Fruit fly (Drosophila melanogaster) whole organism, embryonic: ENCODE measurements around the gene Shmt.

Experiments
- Aef1 ChIP-seq: fragments of 200-800 bp; sonication (Bioruptor generic); IDR thresholded peaks from 3 replicates; pipeline ENCODE4 v1.3.6; 2022; ENCODE audit warnings: missing biosample characterization, missing genetic modification characterization
- Atf-2 ChIP-seq: fragments of 200-800 bp; sonication (Bioruptor generic); optimal IDR thresholded peaks from 2 replicates; lab custom pipeline; 2016; ENCODE audit warnings: missing biosample characterization, missing genetic modification characterization
- CG11398 ChIP-seq: fragments of 200-800 bp; sonication (Bioruptor generic); optimal IDR thresholded peaks from 2 replicates; lab custom pipeline; 2016; ENCODE audit warnings: missing biosample characterization, missing genetic modification characterization
- CG15514 ChIP-seq: fragments of 200-800 bp; sonication (Bioruptor generic); optimal IDR thresholded peaks from 3 replicates; lab custom pipeline; 2017; ENCODE audit warnings: missing biosample characterization, missing genetic modification characterization, mild to moderate bottlenecking, moderate library complexity, missing genetic modification reagents
- CG1603 ChIP-seq: fragments of 200-800 bp; sonication (Bioruptor generic); optimal IDR thresholded peaks from 2 replicates; lab custom pipeline; 2019; ENCODE audit warnings: missing biosample characterization, mild to moderate bottlenecking, missing genetic modification characterization, moderate library complexity
- CG16815 ChIP-seq: fragments of 200-800 bp; sonication (Bioruptor generic); optimal IDR thresholded peaks from 3 replicates; lab custom pipeline; 2017; ENCODE audit warnings: missing biosample characterization, mild to moderate bottlenecking, missing genetic modification characterization
- CG17568 ChIP-seq: fragments of 200-800 bp; sonication (Bioruptor generic); optimal IDR thresholded peaks from 2 replicates; lab custom pipeline; 2018; ENCODE audit warnings: missing biosample characterization, mild to moderate bottlenecking, missing genetic modification characterization, moderate library complexity
- CG17802 ChIP-seq: fragments of 200-800 bp; sonication (Bioruptor generic); optimal IDR thresholded peaks from 2 replicates; lab custom pipeline; 2018; ENCODE audit warnings: missing biosample characterization, mild to moderate bottlenecking, missing genetic modification characterization, moderate library complexity
- CG1792 ChIP-seq: fragments of 200-800 bp; sonication (Bioruptor generic); optimal IDR thresholded peaks from 2 replicates; lab custom pipeline; 2016; ENCODE audit warnings: missing biosample characterization, missing genetic modification characterization
- CG1832 ChIP-seq: fragments of 200-800 bp; sonication (Bioruptor generic); optimal IDR thresholded peaks from 2 replicates; lab custom pipeline; 2017; ENCODE audit warnings: missing biosample characterization, mild to moderate bottlenecking, missing genetic modification characterization, inconsistent platforms
- CG30431 ChIP-seq: fragments of 200-800 bp; sonication (Bioruptor generic); optimal IDR thresholded peaks from 2 replicates; lab custom pipeline; 2017; ENCODE audit warnings: missing biosample characterization, missing genetic modification characterization
- CG31388 ChIP-seq: fragments of 200-800 bp; sonication (Bioruptor generic); optimal IDR thresholded peaks from 2 replicates; lab custom pipeline; 2016; ENCODE audit warnings: missing biosample characterization, missing genetic modification characterization
- CG32767 ChIP-seq: fragments of 200-800 bp; sonication (Bioruptor generic); IDR thresholded peaks from 2 replicates; pipeline ENCODE4 v1.3.6; 2022; ENCODE audit warnings: missing biosample characterization, missing genetic modification characterization
- CG5180 ChIP-seq: fragments of 200-800 bp; sonication (Bioruptor generic); optimal IDR thresholded peaks from 3 replicates; lab custom pipeline; 2017; ENCODE audit warnings: missing biosample characterization, missing genetic modification characterization, mild to moderate bottlenecking, moderate library complexity, missing genetic modification reagents
- CG6175 ChIP-seq: fragments of 200-800 bp; sonication (Bioruptor generic); IDR thresholded peaks from 3 replicates; pipeline ENCODE4 v1.3.6; 2022; ENCODE audit warnings: missing biosample characterization, missing genetic modification characterization
- CG6683 ChIP-seq: fragments of 200-800 bp; sonication (Bioruptor generic); optimal IDR thresholded peaks from 2 replicates; lab custom pipeline; 2017; ENCODE audit warnings: missing biosample characterization, mild to moderate bottlenecking, missing genetic modification characterization, missing genetic modification reagents
- CG7987 ChIP-seq: fragments of 200-800 bp; sonication (Bioruptor generic); optimal IDR thresholded peaks from 2 replicates; lab custom pipeline; 2018; ENCODE audit warnings: missing biosample characterization, mild to moderate bottlenecking, missing genetic modification characterization, moderate library complexity
- CG8290 ChIP-seq, 3 experiments: fragments of 200-800 bp; sonication (Bioruptor generic); optimal IDR thresholded peaks; 2 replicates each; lab custom pipeline; 2016 to 2019; ENCODE audit warnings: missing biosample characterization in 3 of 3, missing genetic modification characterization in 3 of 3, mild to moderate bottlenecking in 2 of 3, moderate library complexity in 1 of 3
- CG8388 ChIP-seq: fragments of 200-800 bp; sonication (Bioruptor generic); optimal IDR thresholded peaks from 2 replicates; lab custom pipeline; 2019; ENCODE audit warnings: missing biosample characterization, mild to moderate bottlenecking, missing genetic modification characterization, moderate library complexity
- CTCF ChIP-seq: fragments of 200-800 bp; sonication (Bioruptor generic); optimal IDR thresholded peaks from 2 replicates; lab custom pipeline; 2017; ENCODE audit warnings: missing biosample characterization, mild to moderate bottlenecking, missing genetic modification characterization, moderate library complexity
- Camta ChIP-seq: fragments of 200-800 bp; sonication (Bioruptor generic); optimal IDR thresholded peaks from 2 replicates; lab custom pipeline; 2016; ENCODE audit warnings: missing biosample characterization, missing genetic modification characterization
- Chrac-16 ChIP-seq: fragments of 200-800 bp; sonication (Bioruptor generic); optimal IDR thresholded peaks from 3 replicates; lab custom pipeline; 2016; ENCODE audit warnings: missing biosample characterization, missing genetic modification characterization
- CoRest ChIP-seq: fragments of 200-800 bp; sonication (Bioruptor generic); optimal IDR thresholded peaks from 3 replicates; lab custom pipeline; 2018; ENCODE audit warnings: missing biosample characterization, mild to moderate bottlenecking, missing genetic modification characterization, moderate library complexity
- Dip3 ChIP-seq: fragments of 200-800 bp; sonication (Bioruptor generic); optimal IDR thresholded peaks from 3 replicates; lab custom pipeline; 2016; ENCODE audit warnings: missing biosample characterization, missing genetic modification characterization
- Fer1 ChIP-seq: fragments of 200-800 bp; sonication (Bioruptor generic); optimal IDR thresholded peaks from 2 replicates; lab custom pipeline; 2017; ENCODE audit warnings: missing biosample characterization, mild to moderate bottlenecking, missing genetic modification characterization
- Kr ChIP-seq: fragments of 200-800 bp; sonication (Bioruptor generic); optimal IDR thresholded peaks from 2 replicates; lab custom pipeline; 2017; ENCODE audit warnings: missing biosample characterization, mild to moderate bottlenecking, missing genetic modification characterization
- Lpt ChIP-seq: fragments of >200 bp; optimal IDR thresholded peaks from 2 replicates; lab custom pipeline; 2018; ENCODE audit warnings: missing biosample characterization, missing genetic modification characterization
- Mrtf ChIP-seq: fragments of 200-800 bp; sonication (Bioruptor generic); IDR thresholded peaks from 3 replicates; pipeline ENCODE4 v1.3.6; 2022; ENCODE audit warnings: missing biosample characterization, missing genetic modification characterization
- NC2α ChIP-seq: fragments of 200-800 bp; sonication (Bioruptor generic); optimal IDR thresholded peaks from 2 replicates; lab custom pipeline; 2016; ENCODE audit warnings: missing biosample characterization, missing genetic modification characterization
- NK7.1 ChIP-seq: fragments of 200-800 bp; sonication (Bioruptor generic); optimal IDR thresholded peaks from 3 replicates; lab custom pipeline; 2016; ENCODE audit warnings: missing biosample characterization, missing genetic modification characterization
- Vsx1 ChIP-seq: fragments of 200-800 bp; sonication (Bioruptor generic); optimal IDR thresholded peaks from 2 replicates; lab custom pipeline; 2017; ENCODE audit warnings: missing biosample characterization, mild to moderate bottlenecking, missing genetic modification characterization, missing genetic modification reagents
- aop ChIP-seq: fragments of 200-800 bp; sonication (Bioruptor generic); IDR thresholded peaks from 2 replicates; pipeline ENCODE4 v1.3.6; 2022; ENCODE audit warnings: missing biosample characterization, missing genetic modification characterization
- ap ChIP-seq: fragments of 200-800 bp; sonication (Bioruptor generic); IDR thresholded peaks from 2 replicates; pipeline ENCODE4 v1.3.6; 2022; ENCODE audit warnings: missing biosample characterization, missing genetic modification characterization
- chinmo ChIP-seq: fragments of 200-800 bp; sonication (Bioruptor generic); IDR thresholded peaks from 4 replicates; pipeline ENCODE4 v1.3.6; 2022; ENCODE audit warnings: missing biosample characterization, missing genetic modification characterization; ENCODE audit not compliant: partially characterized antibody
- chn ChIP-seq: fragments of 200-800 bp; sonication (Bioruptor generic); optimal IDR thresholded peaks from 2 replicates; lab custom pipeline; 2016; ENCODE audit warnings: missing biosample characterization, missing genetic modification characterization
- corto ChIP-seq: fragments of 200-800 bp; sonication (Bioruptor generic); optimal IDR thresholded peaks from 2 replicates; lab custom pipeline; 2016; ENCODE audit warnings: missing biosample characterization, mild to moderate bottlenecking, missing genetic modification characterization, moderate library complexity
- fd96Cb ChIP-seq: fragments of 200-800 bp; sonication (Bioruptor generic); optimal IDR thresholded peaks from 2 replicates; lab custom pipeline; 2018; ENCODE audit warnings: missing biosample characterization, mild to moderate bottlenecking, missing genetic modification characterization, moderate library complexity
- gfzf ChIP-seq: fragments of 200-800 bp; sonication (Bioruptor generic); optimal IDR thresholded peaks from 2 replicates; lab custom pipeline; 2016; ENCODE audit warnings: missing biosample characterization, mild to moderate bottlenecking, missing genetic modification characterization, moderate library complexity
- kay ChIP-seq: fragments of 200-800 bp; sonication (Bioruptor generic); optimal IDR thresholded peaks from 2 replicates; lab custom pipeline; 2016; ENCODE audit warnings: missing biosample characterization, missing genetic modification characterization
- lov ChIP-seq, 2 experiments: fragments of 200-800 bp in 1 of 2; fragments of >200 bp in 1 of 2; sonication (Bioruptor generic) in 1 of 2; IDR thresholded peaks in 1 of 2; optimal IDR thresholded peaks in 1 of 2; 2 replicates in 1 of 2; 3 replicates in 1 of 2; pipeline versions ENCODE4 v1.3.6 to Lab custom; 2017 to 2022; ENCODE audit warnings: missing biosample characterization in 1 of 2, missing genetic modification characterization in 1 of 2
- nerfin-2 ChIP-seq: fragments of 200-800 bp; sonication (Bioruptor generic); IDR thresholded peaks from 2 replicates; pipeline ENCODE4 v1.3.6; 2022; ENCODE audit warnings: missing biosample characterization, missing genetic modification characterization; ENCODE audit not compliant: partially characterized antibody
- onecut ChIP-seq: fragments of 200-800 bp; sonication (Bioruptor generic); IDR thresholded peaks from 2 replicates; pipeline ENCODE4 v1.3.6; 2022; ENCODE audit warnings: missing biosample characterization, missing genetic modification characterization
- sens ChIP-seq: fragments of 200-800 bp; sonication (Bioruptor generic); peaks from one replicate; lab custom pipeline; 2016; ENCODE audit warnings: missing biosample characterization, missing genetic modification characterization
- sqz ChIP-seq: fragments of 200-800 bp; sonication (Bioruptor generic); optimal IDR thresholded peaks from 3 replicates; lab custom pipeline; 2018; ENCODE audit warnings: missing biosample characterization, mild to moderate bottlenecking, missing genetic modification characterization
- tup ChIP-seq: fragments of 200-800 bp; sonication (Bioruptor generic); optimal IDR thresholded peaks from 2 replicates; lab custom pipeline; 2016; ENCODE audit warnings: missing biosample characterization, mild to moderate bottlenecking, missing genetic modification characterization, moderate library complexity
- unpg ChIP-seq: fragments of 200-800 bp; sonication (Bioruptor generic); optimal IDR thresholded peaks from 3 replicates; lab custom pipeline; 2018; ENCODE audit warnings: missing biosample characterization, mild to moderate bottlenecking, missing genetic modification characterization, moderate library complexity
- wdn ChIP-seq: fragments of 200-800 bp; sonication (Bioruptor generic); IDR thresholded peaks from 2 replicates; pipeline ENCODE4 v1.3.6; 2022; ENCODE audit warnings: missing biosample characterization, missing genetic modification characterization

Shmt gene

DNA sequence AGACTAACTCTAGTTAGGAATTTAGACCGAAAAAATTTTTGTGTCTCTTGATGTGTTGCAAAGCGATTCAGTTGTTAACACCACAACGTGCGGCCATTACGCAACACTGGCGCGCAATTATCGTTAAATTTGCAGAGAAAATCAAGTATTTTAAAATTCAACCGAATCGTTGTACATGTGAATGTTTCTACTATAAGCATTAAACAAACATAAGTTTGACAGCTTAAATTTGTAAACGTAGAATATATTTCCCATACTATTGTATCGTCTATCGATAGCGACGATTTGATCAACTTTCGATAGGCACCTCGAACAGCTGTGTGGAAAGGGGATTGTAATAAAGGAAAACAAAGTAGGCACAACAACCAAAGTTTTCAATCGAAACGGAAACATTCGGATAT lies 37.1 kb downstream of the Shmt start, which contains the start of the genes Usp30 and CG16721 (continued):
- no peak for TF ChIP-seq fd96Cb (tag; lab: Kevin White, UChicago)
- TF ChIP-seq unpg (GFP tag; lab: Kevin White, UChicago) = peak; percentile 43
- TF ChIP-seq tup = no peak
- TF ChIP-seq chinmo (GFP tag; lab: Robert Waterston, UW) = 0 out of 4 replicates have a peak, but pooled peaks have one; percentile 31
- peak; percentile 1 for TF ChIP-seq Camta
- TF ChIP-seq CG16815 (GFP tag; lab: Kevin White, UChicago) = no peak
- peak; percentile 78 for TF ChIP-seq CG1603 (tag; lab: Kevin White, UChicago)
- TF ChIP-seq ap = no peak
- TF ChIP-seq CG31388 (GFP tag; lab: Kevin White, UChicago) = no peak
- no peak for TF ChIP-seq CG30431
- peak; percentile 77 for TF ChIP-seq CG8290 (GFP tag; optimal IDR thresholded peaks at IDR 0.05; lab: Kevin White, UChicago)
- TF ChIP-seq CG8290 (tag; optimal IDR thresholded peaks at IDR 0.05; lab: Kevin White, UChicago) = peak in 1 of 2 experiments; percentile 42
- TF ChIP-seq CoRest (tag; lab: Kevin White, UChicago) = no peak
- TF ChIP-seq CG1792 = peak; percentile 9
- TF ChIP-seq CG11398 (GFP tag; lab: Kevin White, UChicago) = peak; percentile 55
- TF ChIP-seq CTCF = peak; percentile 41
- peak; percentile 34 for TF ChIP-seq gfzf (GFP tag; lab: Kevin White, UChicago)
- TF ChIP-seq CG6175 (GFP tag; lab: Robert Waterston, UW) = no peak
- TF ChIP-seq kay (GFP tag; lab: Kevin White, UChicago) = peak; percentile 8
- TF ChIP-seq nerfin-2 = peak; percentile 71
- TF ChIP-seq sqz (GFP tag; lab: Kevin White, UChicago) = no peak
- no peak for TF ChIP-seq CG6683 (GFP tag; lab: Kevin White, UChicago)
- TF ChIP-seq sens (GFP tag; lab: Kevin White, UChicago) = peak; percentile 88
- TF ChIP-seq CG17568 = no peak
- TF ChIP-seq CG5180 (GFP tag; lab: Kevin White, UChicago) = no peak
- TF ChIP-seq CG32767 (GFP tag; lab: Robert Waterston, UW) = no peak
- no peak for TF ChIP-seq CG8388 (GFP tag; lab: Kevin White, UChicago)
- TF ChIP-seq CG1832 = no peak
- TF ChIP-seq aop = no peak
- TF ChIP-seq Aef1 (GFP tag; lab: Robert Waterston, UW) = no peak
- no peak for TF ChIP-seq CG17802 (tag; lab: Kevin White, UChicago)
- TF ChIP-seq Mrtf (GFP tag; lab: Robert Waterston, UW) = no peak
- TF ChIP-seq Dip3 (GFP tag; lab: Kevin White, UChicago) = peak; percentile 58
- TF ChIP-seq CG15514 (GFP tag; lab: Kevin White, UChicago) = peak; percentile 71
- no peak for TF ChIP-seq Kr (GFP tag; lab: Kevin White, UChicago)
- TF ChIP-seq Atf-2 = no peak
- TF ChIP-seq NK7.1 (GFP tag; lab: Kevin White, UChicago) = no peak
- no peak for TF ChIP-seq lov (optimal IDR thresholded peaks at IDR 0.05; lab: Kevin White, UChicago)
- no peak for TF ChIP-seq lov (GFP tag; IDR thresholded peaks at IDR 0.05; lab: Robert Waterston, UW)
- TF ChIP-seq CG7987 (GFP tag; lab: Kevin White, UChicago) = no peak
- peak; percentile 56 for TF ChIP-seq Fer1 (GFP tag; lab: Kevin White, UChicago)
- TF ChIP-seq Lpt (GFP tag; lab: Kevin White, UChicago) = no peak
- TF ChIP-seq NC2α (GFP tag; lab: Kevin White, UChicago) = no peak
- no peak for TF ChIP-seq Vsx1 (GFP tag; lab: Kevin White, UChicago)
- no peak for TF ChIP-seq corto (GFP tag; lab: Kevin White, UChicago)
- TF ChIP-seq wdn (GFP tag; lab: Robert Waterston, UW) = no peak
- peak; percentile 21 for TF ChIP-seq Chrac-16 (GFP tag; lab: Kevin White, UChicago)
- peak; percentile 55 for TF ChIP-seq chn
- no peak for TF ChIP-seq onecut (GFP tag; lab: Robert Waterston, UW)
